Worm (Caenorhabditis elegans) whole organism, young adult: ENCODE results near the gene dpff-1.

Experiments used
- B0261.1 ChIP-seq: sonication (generic microtip); optimal IDR thresholded peaks from 2 replicates; lab custom pipeline; 2016; ENCODE audit warnings: mild to moderate bottlenecking, missing genetic modification characterization, moderate library complexity, missing compliant biosample characterization
- D2030.7 ChIP-seq: fragments of 200-800 bp; sonication (Bioruptor generic); IDR thresholded peaks from 2 replicates; pipeline ENCODE4 v1.3.6; 2022; ENCODE audit warnings: missing genetic modification reagents, missing genetic modification characterization, missing compliant biosample characterization
- F10E7.11 ChIP-seq: sonication (generic microtip); optimal IDR thresholded peaks from 2 replicates; lab custom pipeline; 2017; ENCODE audit warnings: mild to moderate bottlenecking, missing genetic modification characterization, moderate library complexity, missing compliant biosample characterization
- F23B12.7 ChIP-seq: sonication (generic microtip); optimal IDR thresholded peaks from 2 replicates; lab custom pipeline; 2017; ENCODE audit warnings: missing genetic modification characterization, mild to moderate bottlenecking, missing compliant biosample characterization, antibody characterized with exemption, moderate library complexity; ENCODE audit not compliant: insufficient read depth
- K11D2.4 ChIP-seq: fragments of 200-800 bp; sonication (Bioruptor generic); IDR thresholded peaks from 2 replicates; pipeline ENCODE4 v1.3.6; 2022; ENCODE audit warnings: missing genetic modification reagents, missing genetic modification characterization, missing compliant biosample characterization
- K12H6.12 ChIP-seq: fragments of 200-800 bp; sonication (Bioruptor generic); optimal IDR thresholded peaks from 2 replicates; lab custom pipeline; 2018; ENCODE audit warnings: mild to moderate bottlenecking, missing genetic modification characterization, missing compliant biosample characterization
- Y53F4B.3 ChIP-seq: fragments of 200-800 bp; sonication (Bioruptor generic); IDR thresholded peaks from 2 replicates; pipeline ENCODE4 v1.3.6; 2022; ENCODE audit warnings: missing genetic modification reagents, missing genetic modification characterization, missing compliant biosample characterization
- Y53G8AR.9 ChIP-seq: fragments of 200-800 bp; sonication (Bioruptor generic); conservative IDR thresholded peaks from 2 replicates; pipeline ENCODE4 v1.3.6; 2022; ENCODE audit warnings: missing genetic modification reagents, missing genetic modification characterization, missing compliant biosample characterization
- Y67H2A.10 ChIP-seq: fragments of 200-800 bp; sonication (Bioruptor generic); conservative IDR thresholded peaks from 2 replicates; pipeline ENCODE4 v1.3.6; 2022; ENCODE audit warnings: missing genetic modification reagents, missing genetic modification characterization, missing compliant biosample characterization
- Y79H2A.3 ChIP-seq: fragments of 200-800 bp; sonication (Bioruptor generic); conservative IDR thresholded peaks from 2 replicates; pipeline ENCODE4 v1.3.6; 2022; ENCODE audit warnings: missing genetic modification reagents, missing genetic modification characterization, missing compliant biosample characterization
- akir-1 ChIP-seq: fragments of 200-800 bp; sonication (Bioruptor generic); optimal IDR thresholded peaks from 2 replicates; lab custom pipeline; 2018; ENCODE audit warnings: mild to moderate bottlenecking, missing genetic modification characterization, moderate library complexity, missing compliant biosample characterization
- attf-3 ChIP-seq: fragments of 200-800 bp; sonication (Bioruptor generic); conservative IDR thresholded peaks from 2 replicates; pipeline ENCODE4 v1.3.6; 2022; ENCODE audit warnings: missing genetic modification reagents, missing genetic modification characterization, missing compliant biosample characterization
- attf-5 ChIP-seq: fragments of 200-800 bp; sonication (Bioruptor generic); optimal IDR thresholded peaks from 2 replicates; lab custom pipeline; 2018; ENCODE audit warnings: mild to moderate bottlenecking, missing genetic modification characterization, missing compliant biosample characterization
- attf-6 ChIP-seq: fragments of 200-800 bp; sonication (Bioruptor generic); IDR thresholded peaks from 2 replicates; pipeline ENCODE4 v1.3.6; 2022; ENCODE audit warnings: missing genetic modification reagents, missing genetic modification characterization, missing compliant biosample characterization
- cebp-1 ChIP-seq, 2 experiments: fragments of 200-800 bp in 1 of 2; sonication (Bioruptor generic) in 1 of 2; sonication (generic microtip) in 1 of 2; IDR thresholded peaks in 1 of 2; optimal IDR thresholded peaks in 1 of 2; 2 replicates each; pipeline versions ENCODE4 v1.3.6 to Lab custom; 2017 to 2022; ENCODE audit warnings: missing compliant biosample characterization in 2 of 2, missing genetic modification characterization in 2 of 2, mild to moderate bottlenecking in 1 of 2, missing genetic modification reagents in 1 of 2, moderate library complexity in 1 of 2
- ceh-27 ChIP-seq: fragments of 200-800 bp; sonication (Bioruptor generic); optimal IDR thresholded peaks from 2 replicates; lab custom pipeline; 2018; ENCODE audit warnings: mild to moderate bottlenecking, missing genetic modification characterization, moderate library complexity, missing compliant biosample characterization
- ceh-40 ChIP-seq: fragments of 200-800 bp; sonication (Bioruptor generic); IDR thresholded peaks from 2 replicates; pipeline ENCODE4 v1.3.6; 2022; ENCODE audit warnings: missing genetic modification characterization, missing compliant biosample characterization
- ceh-58 ChIP-seq: fragments of 200-800 bp; sonication (Bioruptor generic); IDR thresholded peaks from 2 replicates; pipeline ENCODE4 v1.3.6; 2022; ENCODE audit warnings: missing genetic modification characterization, missing compliant biosample characterization
- chd-7 ChIP-seq: sonication (generic microtip); optimal IDR thresholded peaks from 2 replicates; lab custom pipeline; 2016; ENCODE audit warnings: mild to moderate bottlenecking, missing genetic modification characterization, moderate library complexity, missing compliant biosample characterization
- dpff-1 ChIP-seq: sonication (generic microtip); optimal IDR thresholded peaks from 2 replicates; lab custom pipeline; 2017; ENCODE audit warnings: mild to moderate bottlenecking, missing genetic modification characterization, missing compliant biosample characterization
- efl-1 ChIP-seq: fragments of 150-350 bp; optimal IDR thresholded peaks from 2 replicates; lab custom pipeline; 2014; ENCODE audit warnings: missing biosample characterization, missing genetic modification reagents, missing genetic modification characterization
- egrh-3 ChIP-seq: fragments of 200-800 bp; sonication (Bioruptor generic); IDR thresholded peaks from 2 replicates; pipeline ENCODE4 v1.3.6; 2022; ENCODE audit warnings: missing genetic modification reagents, missing genetic modification characterization, missing compliant biosample characterization
- ets-4 ChIP-seq: fragments of 200-800 bp; sonication (Bioruptor generic); optimal IDR thresholded peaks from 2 replicates; lab custom pipeline; 2018; ENCODE audit warnings: mild to moderate bottlenecking, missing genetic modification characterization, missing compliant biosample characterization
- fkh-3 ChIP-seq: sonication (generic microtip); optimal IDR thresholded peaks from 2 replicates; lab custom pipeline; 2016; ENCODE audit warnings: mild to moderate bottlenecking, missing genetic modification characterization, missing compliant biosample characterization
- lag-1 ChIP-seq: fragments of 200-800 bp; sonication (Bioruptor generic); IDR thresholded peaks from 2 replicates; pipeline ENCODE4 v1.3.6; 2022; ENCODE audit warnings: missing genetic modification reagents, missing genetic modification characterization, missing compliant biosample characterization
- let-526 ChIP-seq: fragments of 200-800 bp; sonication (Bioruptor generic); IDR thresholded peaks from 2 replicates; pipeline ENCODE4 v1.3.6; 2022; ENCODE audit warnings: missing genetic modification reagents, missing genetic modification characterization, missing compliant biosample characterization
- let-607 ChIP-seq, 2 experiments: fragments of 200-800 bp in 1 of 2; sonication (Bioruptor generic) in 1 of 2; sonication (generic microtip) in 1 of 2; optimal IDR thresholded peaks; 2 replicates each; lab custom pipeline; 2016 to 2018; ENCODE audit warnings: mild to moderate bottlenecking in 2 of 2, missing compliant biosample characterization in 2 of 2, missing genetic modification characterization in 2 of 2, moderate library complexity in 2 of 2, missing genotype in 1 of 2
- lin-26 ChIP-seq: fragments of 200-800 bp; sonication (Bioruptor generic); IDR thresholded peaks from 2 replicates; pipeline ENCODE4 v1.3.6; 2022; ENCODE audit warnings: missing genetic modification reagents, missing genetic modification characterization, missing compliant biosample characterization
- lir-1 ChIP-seq: fragments of 200-800 bp; sonication (Bioruptor generic); conservative IDR thresholded peaks from 2 replicates; pipeline ENCODE4 v1.3.6; 2022; ENCODE audit warnings: missing genetic modification reagents, missing genetic modification characterization, missing compliant biosample characterization
- mcd-1 ChIP-seq: fragments of 200-800 bp; sonication (Bioruptor generic); IDR thresholded peaks from 2 replicates; pipeline ENCODE4 v1.3.6; 2022; ENCODE audit warnings: missing genetic modification reagents, missing genetic modification characterization, missing compliant biosample characterization
- nfya-1 ChIP-seq: sonication (generic microtip); optimal IDR thresholded peaks from 2 replicates; lab custom pipeline; 2017; ENCODE audit warnings: antibody characterized with exemption, missing compliant biosample characterization, missing genetic modification characterization, borderline replicate concordance; ENCODE audit not compliant: insufficient read depth
- nhr-90 ChIP-seq: sonication (generic microtip); optimal IDR thresholded peaks from 2 replicates; lab custom pipeline; 2016; ENCODE audit warnings: missing genotype, mild to moderate bottlenecking, missing genetic modification characterization, missing compliant biosample characterization
- pbrm-1 ChIP-seq: fragments of 200-800 bp; sonication (Bioruptor generic); IDR thresholded peaks from 2 replicates; pipeline ENCODE4 v1.3.6; 2022; ENCODE audit warnings: missing genetic modification reagents, missing genetic modification characterization, missing compliant biosample characterization
- snpc-1.1 ChIP-seq: sonication (generic microtip); optimal IDR thresholded peaks from 2 replicates; lab custom pipeline; 2017; ENCODE audit warnings: missing genetic modification characterization, mild to moderate bottlenecking, missing compliant biosample characterization, antibody characterized with exemption, moderate library complexity, missing genotype, missing genetic modification reagents; ENCODE audit not compliant: insufficient read depth
- snpc-4 ChIP-seq, 5 experiments: fragments of 150-350 bp in 1 of 5; sonication (generic microtip) in 4 of 5; optimal IDR thresholded peaks; 2 replicates each; lab custom pipeline; 2014 to 2018; ENCODE audit warnings: missing genetic modification characterization in 5 of 5, missing biosample characterization in 3 of 5, antibody characterized with exemption in 2 of 5, mild to moderate bottlenecking in 2 of 5, missing compliant biosample characterization in 2 of 5, missing genotype in 2 of 5, moderate library complexity in 2 of 5, missing genetic modification reagents in 1 of 5
- somi-1 ChIP-seq: fragments of 200-800 bp; sonication (Bioruptor generic); optimal IDR thresholded peaks from 2 replicates; lab custom pipeline; 2018; ENCODE audit warnings: mild to moderate bottlenecking, missing genetic modification characterization, missing compliant biosample characterization
- sptf-2 ChIP-seq: fragments of 200-800 bp; sonication (Bioruptor generic); optimal IDR thresholded peaks from 2 replicates; lab custom pipeline; 2018; ENCODE audit warnings: mild to moderate bottlenecking, missing genetic modification characterization, missing compliant biosample characterization
- tbp1 ChIP-seq: fragments of 200-800 bp; sonication (Bioruptor generic); optimal IDR thresholded peaks from 2 replicates; lab custom pipeline; 2018; ENCODE audit warnings: mild to moderate bottlenecking, missing genetic modification characterization, missing compliant biosample characterization
- tbx-9 ChIP-seq: sonication (generic microtip); optimal IDR thresholded peaks from 2 replicates; lab custom pipeline; 2016; ENCODE audit warnings: borderline replicate concordance, missing genetic modification characterization, inconsistent platforms, missing compliant biosample characterization
- tlf-1 ChIP-seq: fragments of 200-800 bp; sonication (Bioruptor generic); optimal IDR thresholded peaks from 2 replicates; lab custom pipeline; 2018; ENCODE audit warnings: mild to moderate bottlenecking, missing genetic modification characterization, missing compliant biosample characterization
- unc-62 ChIP-seq: fragments of 150-350 bp; optimal IDR thresholded peaks from 2 replicates; lab custom pipeline; 2014; ENCODE audit warnings: missing biosample characterization, missing genetic modification reagents, missing genetic modification characterization
- xnd-1 ChIP-seq: sonication (generic microtip); optimal IDR thresholded peaks from 2 replicates; lab custom pipeline; 2016; ENCODE audit warnings: missing genotype, missing genetic modification reagents, missing genetic modification characterization, missing compliant biosample characterization
- ztf-22 ChIP-seq: fragments of 200-800 bp; sonication (Bioruptor generic); optimal IDR thresholded peaks from 2 replicates; lab custom pipeline; 2018; ENCODE audit warnings: mild to moderate bottlenecking, missing genetic modification characterization, moderate library complexity, missing compliant biosample characterization
- ztf-25 ChIP-seq: fragments of 200-800 bp; sonication (Bioruptor generic); IDR thresholded peaks from 2 replicates; pipeline ENCODE4 v1.3.6; 2022; ENCODE audit warnings: missing genetic modification reagents, missing genetic modification characterization, missing compliant biosample characterization
- ztf-28 ChIP-seq: fragments of 200-800 bp; sonication (Bioruptor generic); IDR thresholded peaks from 2 replicates; pipeline ENCODE4 v1.3.6; 2022; ENCODE audit warnings: missing genetic modification reagents, missing genetic modification characterization, missing compliant biosample characterization
- ztf-6 ChIP-seq: fragments of 200-800 bp; sonication (Bioruptor generic); IDR thresholded peaks from 2 replicates; pipeline ENCODE4 v1.3.6; 2022; ENCODE audit warnings: missing genetic modification reagents, missing genetic modification characterization, missing compliant biosample characterization

The dpff-1 gene

DNA sequence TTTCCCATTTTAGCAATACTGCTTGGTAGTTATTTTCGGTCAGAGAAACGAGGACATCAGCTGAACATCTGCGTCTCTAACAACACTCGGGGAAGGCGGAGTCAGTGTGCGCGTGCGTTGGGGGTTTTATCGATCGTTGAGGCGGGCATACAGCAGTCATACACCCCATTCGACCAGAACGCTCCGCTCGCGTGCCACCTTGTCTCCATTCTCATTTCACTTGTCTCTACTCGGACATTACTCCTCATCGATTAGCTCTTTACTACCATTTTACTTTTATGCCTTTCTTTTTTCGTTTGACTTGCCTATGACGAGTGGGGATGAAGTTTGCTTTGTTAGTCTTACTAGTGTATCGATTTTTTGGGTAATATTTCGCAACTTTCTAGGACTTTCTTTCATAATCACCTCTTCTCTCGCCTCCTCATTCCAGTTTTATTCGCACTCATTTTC is 34.4 kb upstream of the dpff-1 start:
- TF ChIP-seq Y53G8AR.9 (GFP tag; lab: Robert Waterston, UW) (peak; percentile 80), let-526 (GFP tag; lab: Robert Waterston, UW) (peak; percentile 60; the same call in 1 of the 2 replicates), D2030.7 (GFP tag; lab: Robert Waterston, UW) (no peak), K12H6.12 (tag; lab: Kevin White, UChicago) (peak; percentile 41), unc-62 (GFP tag; lab: Kevin White, UChicago) (no peak), sptf-2 (GFP tag; lab: Kevin White, UChicago) (no peak), Y53F4B.3 (GFP tag; lab: Robert Waterston, UW) (no peak), ztf-6 (GFP tag; lab: Robert Waterston, UW) (no peak), chd-7 (peak; percentile 69), tlf-1 (peak; percentile 47), ztf-25 (no peak), F23B12.7 (no peak), let-607 (tag; optimal IDR thresholded peaks at IDR 0.05; lab: Kevin White, UChicago) (no peak), dpff-1 (tag; lab: Kevin White, UChicago) (no peak), somi-1 (peak; percentile 41), ceh-27 (GFP tag; lab: Kevin White, UChicago) (peak; percentile 72), nfya-1 (tag; lab: Kevin White, UChicago) (no peak), Y79H2A.3 (no peak), snpc-4 (GFP tag; optimal IDR thresholded peaks at IDR 0.05; lab: Kevin White, UChicago) (no peak), snpc-4 (tag; optimal IDR thresholded peaks at IDR 0.05; lab: Kevin White, UChicago) (peak in 3 of 4 experiments; percentile 2 to 33 (median 16)), snpc-1.1 (tag; lab: Kevin White, UChicago) (no peak), attf-5 (GFP tag; lab: Kevin White, UChicago) (peak; percentile 66), Y67H2A.10 (GFP tag; lab: Robert Waterston, UW) (no peak), K11D2.4 (GFP tag; lab: Robert Waterston, UW) (no peak), F10E7.11 (no peak), mcd-1 (GFP tag; lab: Robert Waterston, UW) (no peak), xnd-1 (tag; lab: Kevin White, UChicago) (no peak), lir-1 (GFP tag; lab: Robert Waterston, UW) (no peak), lin-26 (GFP tag; lab: Robert Waterston, UW) (0 out of 2 replicates have a peak, but pooled peaks have one; percentile 60), B0261.1 (no peak), attf-3 (GFP tag; lab: Robert Waterston, UW) (no peak), efl-1 (GFP tag; lab: Kevin White, UChicago) (no peak), nhr-90 (tag; lab: Kevin White, UChicago) (peak; percentile 72), ceh-58 (GFP tag; lab: Robert Waterston, UW) (peak; percentile 2; the same call in 1 of the 2 replicates), ztf-22 (GFP tag; lab: Kevin White, UChicago) (no peak), akir-1 (no peak), pbrm-1 (GFP tag; lab: Robert Waterston, UW) (peak; percentile 71), lag-1 (no peak), attf-6 (GFP tag; lab: Robert Waterston, UW) (no peak), egrh-3 (no peak; the same call in 1 of the 2 replicates), fkh-3 (tag; lab: Kevin White, UChicago) (no peak), tbx-9 (tag; lab: Kevin White, UChicago) (no peak), tbp1 (GFP tag; lab: Kevin White, UChicago) (peak; percentile 9), ztf-28 (GFP tag; lab: Robert Waterston, UW) (no peak), cebp-1 (GFP tag; IDR thresholded peaks at IDR 0.05; lab: Robert Waterston, UW) (peak; percentile 64; the same call in 1 of the 2 replicates), cebp-1 (tag; optimal IDR thresholded peaks at IDR 0.05; lab: Kevin White, UChicago) (peak; percentile 95), ceh-40 (GFP tag; lab: Robert Waterston, UW) (peak; percentile 22; the same call in 1 of the 2 replicates), ets-4 (GFP tag; lab: Kevin White, UChicago) (peak; percentile 83)
